Fruit fly (Drosophila melanogaster): ENCODE results near the gene amon.

Gene amon

dm6 chr3R:26714109-26714576 lies at the start of gene amon:
Gene amon, minus strand, starts transcription at chr3R:26714159.
- TF ChIP-seq noc (tag; optimal IDR thresholded peaks at IDR 0.05) = peak; percentile 89

DNA sequence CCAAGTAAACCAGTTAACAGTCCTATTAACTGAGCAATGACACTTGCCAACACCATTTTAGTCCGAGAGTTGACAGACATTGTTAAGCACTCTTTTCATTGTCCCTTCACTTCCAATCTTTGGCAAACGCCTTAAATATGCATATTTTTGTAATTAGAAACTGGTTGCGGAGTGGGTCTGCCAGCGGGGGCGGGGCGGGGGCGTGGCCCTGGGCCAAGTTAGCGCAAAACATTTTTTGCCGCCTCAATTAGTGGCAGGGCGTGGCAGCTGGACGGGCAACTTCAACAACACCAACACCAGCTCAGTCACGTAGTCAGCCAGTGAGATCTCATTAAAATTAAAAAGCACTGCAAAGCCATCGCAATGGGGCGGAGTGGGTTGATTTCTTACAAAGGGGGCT lies 47.7 kb upstream of the amon start:
- TF ChIP-seq noc (tag; optimal IDR thresholded peaks at IDR 0.05) = no peak

- no peak for TF ChIP-seq noc (tag; optimal IDR thresholded peaks at IDR 0.05)
Measured at dm6 chr3R:26737310-26737709, 23.4 kb upstream of the amon start, which contains the start of gene CG14247. Gene CG14247, plus strand, starts transcription at chr3R:26737610.

DNA sequence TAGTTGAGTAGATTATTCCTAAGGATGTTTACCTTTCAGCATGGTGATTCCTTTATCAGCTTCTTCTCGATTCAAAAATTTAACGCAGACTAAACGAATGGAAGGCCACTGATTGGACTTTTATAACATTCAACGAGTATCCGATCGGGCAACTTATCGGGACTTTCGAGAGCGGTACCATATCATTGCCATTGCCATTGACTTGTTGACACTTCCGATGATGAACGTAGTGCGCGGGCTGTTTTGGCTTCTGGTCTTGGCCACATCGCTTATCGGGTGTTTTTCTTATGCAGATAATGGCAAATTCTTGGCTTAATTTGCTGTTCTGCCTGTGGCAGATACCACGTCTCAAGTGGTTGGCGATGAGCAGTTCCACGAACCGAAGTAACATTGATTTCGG lies 22.2 kb upstream of the amon start, which contains the start of gene CG6403:
TSS of gene CG6403 (minus strand) at position 101 of the 400 bp plus-strand sequence.
- TF ChIP-seq noc (tag; optimal IDR thresholded peaks at IDR 0.05) = no peak

DNA sequence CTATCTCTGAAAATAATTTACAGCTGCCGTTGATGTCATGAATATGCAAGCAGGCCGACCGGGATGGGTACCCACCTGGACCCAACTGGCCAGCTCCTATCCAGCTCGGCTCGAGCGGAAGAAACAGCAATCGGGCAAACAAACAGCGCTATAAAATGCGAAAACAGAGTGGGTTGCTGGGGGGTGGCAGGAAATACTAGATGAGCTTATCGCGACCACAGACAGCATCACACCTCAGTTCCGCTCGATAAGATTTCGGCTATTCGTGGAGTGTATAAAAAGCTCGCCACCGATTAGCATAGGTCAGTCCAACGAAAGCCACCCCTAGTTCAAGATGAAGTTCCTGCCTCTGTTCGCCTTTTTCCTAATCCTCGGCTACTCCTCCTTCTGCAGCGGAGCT lies 14.5 kb upstream of the amon start, which contains the start of gene CG14245:
TSS of gene CG14245 (plus strand) at position 301 of the 400 bp plus-strand sequence.
- no peak for TF ChIP-seq noc (tag; optimal IDR thresholded peaks at IDR 0.05)

- no peak for TF ChIP-seq noc (tag; optimal IDR thresholded peaks at IDR 0.05)
Measured at dm6 chr3R:26727014-26727413, 13.1 kb upstream of the amon start, which contains the start of gene CG14246. Gene CG14246, plus strand, starts transcription at chr3R:26727314.

dm6 chr3R:26725833-26726232 lies 11.9 kb upstream of the amon start, which contains the start of gene CG14244:
Gene CG14244, plus strand, starts transcription at chr3R:26726133.
- TF ChIP-seq noc (tag; optimal IDR thresholded peaks at IDR 0.05) = no peak

DNA sequence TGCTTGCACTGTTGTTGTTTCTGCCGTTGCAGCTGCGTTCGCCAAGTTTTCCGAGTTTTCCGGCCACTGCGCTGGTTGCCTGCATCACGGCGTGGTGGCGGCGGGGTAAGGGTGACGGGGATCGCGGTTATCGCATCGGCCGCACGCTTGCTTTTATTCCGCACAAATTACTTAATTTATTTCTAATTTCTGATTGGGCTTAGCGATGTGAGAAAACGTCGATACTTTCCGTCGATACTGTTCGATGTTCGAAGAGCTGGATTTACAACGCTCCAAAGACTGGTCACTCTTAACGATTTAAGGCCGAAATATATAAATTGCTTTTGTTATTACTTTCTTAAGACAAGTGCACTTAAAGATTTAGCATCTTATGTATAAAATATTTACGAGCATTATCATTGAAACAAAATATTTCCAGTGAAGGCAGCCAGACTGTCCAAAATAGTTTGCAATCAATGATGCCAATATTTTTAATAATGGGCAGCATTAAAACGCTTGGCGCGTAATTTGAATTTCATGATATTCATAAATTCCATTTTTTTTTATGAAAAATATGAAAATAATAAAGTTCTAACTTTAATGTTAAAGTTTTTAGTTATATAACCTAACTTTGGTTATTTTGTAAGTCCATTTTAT lies 11.1 kb upstream of the amon start, which contains the start of gene CG6420:
TSS of gene CG6420 (minus strand) at position 240 of the 636 bp plus-strand sequence.
- TF ChIP-seq noc (tag; optimal IDR thresholded peaks at IDR 0.05) = no peak

- no peak for TF ChIP-seq noc (tag; optimal IDR thresholded peaks at IDR 0.05)
Measured at dm6 chr3R:26717864-26718263, 3.9 kb upstream of the amon start, which contains the start of gene Yif1. Gene Yif1, plus strand, starts transcription at chr3R:26717871.

DNA sequence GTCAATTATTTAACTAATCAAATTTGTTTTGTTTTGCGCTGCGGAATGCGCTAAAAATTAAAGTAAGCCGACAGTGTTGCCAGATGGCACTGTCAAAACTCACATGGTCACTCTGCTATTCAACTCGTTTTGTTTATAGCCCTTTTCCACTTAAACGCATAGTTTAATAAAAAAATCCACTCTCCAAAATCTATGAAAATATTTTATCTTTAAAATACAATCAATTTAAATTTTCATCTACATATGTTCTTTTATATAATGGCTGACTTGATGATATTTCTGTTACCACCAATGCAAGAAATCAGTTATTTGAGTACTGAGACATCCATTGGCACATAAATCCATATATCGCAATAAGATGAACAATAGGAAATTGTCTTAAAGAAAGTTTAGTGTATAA lies 3.3 kb upstream of the amon start, which contains the start of gene CG6425:
TSS of gene CG6425 (minus strand) at position 95 of the 400 bp plus-strand sequence.
- no peak for TF ChIP-seq noc (tag; optimal IDR thresholded peaks at IDR 0.05)

dm6 chr3R:26704310-26704709 lies 9.6 kb downstream of the amon start:
- no peak for TF ChIP-seq noc (tag; optimal IDR thresholded peaks at IDR 0.05)

DNA sequence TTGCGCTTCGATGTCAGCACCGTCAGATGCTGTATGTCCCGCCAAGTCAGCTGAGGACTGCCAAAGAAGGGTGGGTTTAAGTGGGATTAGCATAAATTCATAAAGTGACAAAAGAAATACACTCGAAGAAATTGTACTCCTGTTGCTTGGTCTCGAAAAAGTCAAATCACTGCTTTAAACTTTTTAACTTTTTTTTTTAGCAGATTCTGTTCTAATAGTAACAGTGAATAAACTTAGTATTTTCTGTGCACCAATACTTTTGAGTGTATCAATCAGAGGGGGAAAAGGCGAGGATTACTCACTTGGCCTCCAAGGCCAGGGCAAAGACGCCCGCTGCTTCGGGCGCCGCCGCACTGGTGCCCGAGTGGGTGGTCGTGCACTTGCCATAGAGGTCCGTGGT lies 13.8 kb downstream of the amon start:
- TF ChIP-seq noc (tag; optimal IDR thresholded peaks at IDR 0.05) = no peak

DNA sequence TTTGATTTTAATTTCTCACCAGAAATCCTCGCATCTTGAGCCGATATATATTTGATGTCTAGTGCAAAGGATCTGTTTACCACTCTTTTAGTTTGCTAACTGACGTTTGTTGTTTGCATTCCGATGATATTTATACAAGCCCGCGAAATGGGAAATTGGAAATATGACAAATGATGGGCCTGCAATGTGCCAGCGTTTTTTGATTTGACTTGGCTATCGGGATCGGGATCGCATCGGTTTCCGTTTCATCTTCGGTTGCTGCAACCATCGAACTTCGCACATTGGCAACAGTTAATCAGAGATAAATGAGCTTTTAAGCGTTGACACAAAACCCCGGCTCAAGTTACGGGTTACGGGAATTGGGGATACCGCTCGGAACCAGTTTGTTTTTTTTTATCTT lies 20.5 kb downstream of the amon start, which contains the start of gene TwdlQ:
TSS of gene TwdlQ (minus strand) at position 101 of the 400 bp plus-strand sequence.
- TF ChIP-seq noc (tag; optimal IDR thresholded peaks at IDR 0.05) = no peak

dm6 chr3R:26690197-26690596 lies 23.8 kb downstream of the amon start:
- no peak for TF ChIP-seq noc (tag; optimal IDR thresholded peaks at IDR 0.05)

- TF ChIP-seq noc (tag; optimal IDR thresholded peaks at IDR 0.05) = no peak
Measured at dm6 chr3R:26681947-26682346, 32.0 kb downstream of the amon start, which contains the start of gene beat-VII. Gene beat-VII, minus strand, starts transcription at chr3R:26681966.

- no peak for TF ChIP-seq noc (tag; optimal IDR thresholded peaks at IDR 0.05)
Measured at dm6 chr3R:26671525-26672132, 42.3 kb downstream of the amon start.

DNA sequence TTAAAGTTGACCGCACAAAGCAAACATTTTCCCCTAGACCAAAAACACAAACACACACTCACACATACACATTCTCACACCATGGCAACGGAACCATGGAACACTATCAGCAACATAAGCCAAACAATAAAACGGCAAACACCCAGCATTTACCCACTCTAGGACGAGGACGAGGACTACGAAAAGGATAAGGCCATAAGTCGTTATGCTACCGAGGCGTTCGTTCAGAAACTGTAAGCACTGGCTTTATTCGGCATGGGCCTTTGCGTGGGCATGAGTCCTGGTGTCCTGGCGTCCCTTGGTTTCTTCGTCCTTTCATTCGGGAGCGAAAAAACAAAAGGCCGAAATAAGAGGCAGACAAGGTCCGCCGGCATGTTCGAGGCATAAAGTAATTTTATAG lies 43.7 kb downstream of the amon start:
- TF ChIP-seq noc (tag; optimal IDR thresholded peaks at IDR 0.05) = no peak
